Worm (Caenorhabditis elegans): ENCODE measurements around the gene R04B5.5.

R04B5.5 gene

DNA sequence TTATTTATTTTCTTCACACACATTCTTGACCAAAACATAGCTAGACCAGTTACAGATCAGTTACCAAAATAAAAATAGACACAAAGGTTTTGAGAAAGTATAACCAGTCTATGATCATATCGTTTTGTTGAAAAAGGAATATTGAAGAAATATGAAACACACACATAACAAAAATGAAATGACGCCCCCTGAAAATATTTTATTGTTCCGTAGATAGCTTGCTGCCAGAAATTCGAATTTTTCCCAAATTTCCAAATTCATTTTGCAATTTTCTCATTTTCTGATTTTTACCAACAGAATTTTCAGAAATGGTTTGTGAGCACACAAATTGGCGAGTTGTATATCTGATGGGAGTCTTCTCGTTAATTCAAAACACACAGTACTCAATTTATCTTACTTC is 11.8 kb upstream of the R04B5.5 start, which contains the start of gene F57A8.7:
TSS of gene F57A8.7 (plus strand) at position 301 of the 400 bp plus-strand sequence.
- TF ChIP-seq unc-62 (GFP tag; optimal IDR thresholded peaks at IDR 0.05): no peak

DNA sequence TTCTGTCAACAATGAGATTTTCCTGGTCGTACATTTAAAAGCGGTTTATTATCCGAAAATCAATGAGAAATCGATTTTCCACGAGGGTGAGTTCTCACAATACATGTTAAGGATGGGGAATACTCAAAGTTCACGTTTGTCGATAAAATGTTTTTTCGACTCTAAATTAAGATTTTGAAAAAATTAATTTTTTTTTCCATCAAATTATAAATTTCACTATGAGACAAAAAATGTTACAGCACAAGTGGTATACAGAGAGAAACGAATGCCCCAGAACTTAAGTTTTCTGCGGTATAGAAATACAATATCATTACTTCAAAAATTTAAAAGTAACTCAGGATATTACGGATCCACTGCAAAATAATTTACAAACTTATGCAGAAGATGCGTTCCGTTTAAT is 9.0 kb upstream of the R04B5.5 start, which contains the start of gene R04B5.1:
TSS of gene R04B5.1 (minus strand) at position 101 of the 400 bp plus-strand sequence.
- TF ChIP-seq unc-62 (GFP tag; optimal IDR thresholded peaks at IDR 0.05): no peak

DNA sequence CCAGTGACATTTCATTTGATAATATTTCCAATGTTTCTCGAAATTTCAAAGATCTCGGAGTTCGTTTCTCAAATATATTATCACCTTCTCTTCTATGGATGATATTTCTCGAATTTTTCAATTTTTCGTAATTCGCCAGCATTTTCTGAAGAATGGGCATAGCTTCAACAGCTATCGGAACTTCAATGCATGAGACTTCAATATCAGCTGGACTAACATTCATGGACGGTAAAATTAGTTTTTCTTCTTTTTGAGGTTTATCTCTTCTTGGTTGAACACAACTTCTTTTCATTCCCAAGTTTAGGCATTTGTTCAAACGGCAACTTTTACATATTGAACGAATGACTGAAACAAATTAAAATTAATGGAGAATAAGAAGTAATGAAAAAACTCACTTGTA is 6.4 kb upstream of the R04B5.5 start:
- no peak for TF ChIP-seq unc-62 (GFP tag; optimal IDR thresholded peaks at IDR 0.05)

DNA sequence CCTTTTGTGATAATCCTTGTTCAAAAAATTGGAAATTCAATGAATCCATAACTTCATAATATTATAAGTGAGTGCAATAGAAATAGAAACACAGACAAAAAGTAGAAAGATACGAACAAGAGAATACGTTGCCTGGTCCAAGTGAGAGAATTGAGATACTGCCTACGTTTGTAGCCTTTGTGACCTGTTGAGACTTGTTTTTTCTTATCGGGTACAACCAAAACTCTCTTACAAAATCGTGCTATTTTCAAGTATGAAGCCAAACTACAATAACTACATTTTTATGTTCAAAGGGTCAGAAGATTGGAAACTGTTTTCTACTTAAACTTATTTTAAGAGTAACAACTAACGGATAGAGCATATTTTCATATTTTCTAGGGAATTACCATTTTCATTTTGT is 5.6 kb upstream of the R04B5.5 start, which contains the start of gene nhr-205:
TSS of gene nhr-205 (minus strand) at position 141 of the 400 bp plus-strand sequence.
- TF ChIP-seq unc-62 (GFP tag; optimal IDR thresholded peaks at IDR 0.05): no peak

DNA sequence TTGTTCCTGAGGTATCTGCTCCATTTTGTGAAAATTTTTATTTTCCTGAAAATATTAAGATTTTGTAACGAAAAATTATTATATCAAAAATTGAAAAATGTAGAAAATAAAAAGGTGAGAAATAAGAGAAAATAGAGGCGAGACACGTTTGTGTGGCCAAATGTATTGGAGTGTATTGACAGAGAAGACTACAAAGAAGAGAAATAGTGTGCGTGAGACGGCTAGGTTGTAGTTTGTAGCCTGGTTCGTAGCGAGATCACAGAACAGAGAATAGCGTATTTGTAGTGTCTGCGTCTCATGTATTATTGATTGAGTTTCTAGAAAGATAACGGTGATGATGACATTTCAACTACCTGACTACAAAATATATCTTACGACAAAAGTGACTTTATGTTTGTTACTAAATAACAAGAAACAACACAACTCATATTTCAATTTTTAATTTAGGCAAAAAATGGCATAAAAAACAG is 3.2 kb upstream of the R04B5.5 start, which contains the start of gene nhr-12:
TSS of gene nhr-12 (minus strand) at position 51 of the 470 bp plus-strand sequence.
- no peak for TF ChIP-seq unc-62 (GFP tag; optimal IDR thresholded peaks at IDR 0.05)

DNA sequence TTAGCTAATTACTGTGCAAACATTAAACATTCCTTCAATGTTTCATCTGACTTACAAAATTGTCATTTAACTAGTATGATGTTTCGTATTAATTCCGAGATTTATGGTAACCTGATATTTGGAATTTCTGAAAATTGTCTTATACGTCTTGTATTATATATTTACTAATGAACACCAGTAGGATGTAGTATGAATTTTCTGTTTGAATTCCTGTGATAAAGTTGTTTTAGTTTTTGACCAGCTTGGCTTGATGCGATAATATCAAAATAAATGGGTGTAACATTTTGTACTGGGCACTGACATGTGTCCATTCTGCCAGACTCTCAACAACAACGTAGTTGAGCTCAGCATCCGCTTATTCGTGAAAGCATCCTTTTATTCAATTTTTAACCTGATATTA is 2.4 kb upstream of the R04B5.5 start, which contains the start of gene R04B5.6:
TSS of gene R04B5.6 (plus strand) at position 301 of the 400 bp plus-strand sequence.
- no peak for TF ChIP-seq unc-62 (GFP tag; optimal IDR thresholded peaks at IDR 0.05)

DNA sequence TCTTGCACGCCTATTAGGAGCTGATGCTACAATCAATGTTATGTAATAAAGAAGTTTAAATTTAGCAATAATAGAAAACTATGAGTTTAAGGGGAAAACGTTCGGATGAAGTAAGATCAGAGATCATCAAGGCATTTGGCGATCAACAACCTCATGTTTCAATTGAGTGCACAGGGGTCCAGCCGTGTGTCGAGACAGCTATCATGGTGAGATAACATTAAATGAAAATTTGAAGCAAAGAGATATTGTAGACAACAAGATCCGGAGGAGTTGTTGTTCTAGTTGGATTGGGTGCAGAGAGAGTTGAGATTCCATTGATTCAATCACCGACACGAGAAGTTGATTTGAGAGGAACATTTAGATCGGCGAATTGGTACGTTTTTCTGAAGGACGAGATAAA is 1.1 kb upstream of the R04B5.5 start:
- TF ChIP-seq unc-62 (GFP tag; optimal IDR thresholded peaks at IDR 0.05): no peak

DNA sequence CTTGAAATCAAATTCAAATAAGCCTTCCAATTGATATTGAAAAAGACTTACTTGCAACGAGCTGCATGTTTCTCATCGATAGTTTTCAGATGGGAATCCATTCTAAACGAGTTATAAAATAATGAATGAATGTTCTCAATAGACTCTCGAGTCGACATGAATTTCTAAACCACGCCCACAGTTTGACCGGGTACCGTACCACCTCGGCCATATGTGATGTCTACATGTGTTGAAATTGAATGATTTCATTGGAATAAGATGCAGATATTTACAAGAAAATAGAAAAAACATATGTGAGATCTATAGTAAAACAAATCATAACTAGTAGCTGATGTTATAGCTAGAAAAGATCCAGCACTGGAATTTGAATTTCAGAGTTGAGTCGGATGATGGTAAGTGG is 3.2 kb downstream of the R04B5.5 start, which contains the start of gene R04B5.7:
TSS of gene R04B5.7 (minus strand) at position 101 of the 400 bp plus-strand sequence.
- TF ChIP-seq unc-62 (GFP tag; optimal IDR thresholded peaks at IDR 0.05): no peak

DNA sequence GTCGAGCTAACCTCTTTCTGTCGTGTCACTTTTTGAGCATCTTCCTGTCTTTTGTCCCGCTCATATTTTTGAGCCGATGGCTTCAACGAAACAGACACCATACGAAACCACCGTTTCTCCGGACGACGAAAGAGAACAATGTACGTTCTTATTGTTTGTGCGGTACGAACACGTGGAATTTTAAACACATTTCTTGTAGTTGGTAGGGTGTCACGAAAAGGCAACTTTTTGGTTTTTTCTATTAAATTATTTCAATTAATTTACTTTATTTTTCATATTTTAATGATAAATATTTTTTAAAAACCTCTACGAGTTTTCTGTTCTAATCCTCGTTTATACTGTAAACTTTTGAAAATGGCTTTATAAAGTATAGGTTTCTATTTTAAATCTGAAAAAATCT is 3.9 kb downstream of the R04B5.5 start, which contains the start of gene R04B5.11:
TSS of gene R04B5.11 (minus strand) at position 101 of the 400 bp plus-strand sequence.
- TF ChIP-seq unc-62 (GFP tag; optimal IDR thresholded peaks at IDR 0.05): no peak

DNA sequence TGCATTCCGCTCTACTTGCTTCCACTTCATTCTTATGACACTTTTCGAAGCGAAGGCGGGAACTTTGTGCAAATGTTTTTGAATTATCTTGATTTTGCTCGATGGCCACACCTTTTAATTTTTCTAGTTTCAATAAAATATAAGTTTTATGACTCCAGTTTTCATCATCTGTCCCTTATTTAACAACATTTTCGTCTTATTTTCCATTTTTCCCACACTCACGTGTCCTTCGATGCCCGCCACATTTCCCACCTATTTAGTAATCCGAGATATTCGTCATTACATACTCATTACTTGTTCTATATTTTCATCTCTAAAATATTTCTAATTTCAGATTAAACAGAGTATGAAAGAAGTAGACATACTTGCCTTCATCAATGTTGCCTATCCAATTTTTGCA is 7.1 kb downstream of the R04B5.5 start, which contains the start of gene srd-49:
TSS of gene srd-49 (plus strand) at position 301 of the 400 bp plus-strand sequence.
- no peak for TF ChIP-seq unc-62 (GFP tag; optimal IDR thresholded peaks at IDR 0.05)

DNA sequence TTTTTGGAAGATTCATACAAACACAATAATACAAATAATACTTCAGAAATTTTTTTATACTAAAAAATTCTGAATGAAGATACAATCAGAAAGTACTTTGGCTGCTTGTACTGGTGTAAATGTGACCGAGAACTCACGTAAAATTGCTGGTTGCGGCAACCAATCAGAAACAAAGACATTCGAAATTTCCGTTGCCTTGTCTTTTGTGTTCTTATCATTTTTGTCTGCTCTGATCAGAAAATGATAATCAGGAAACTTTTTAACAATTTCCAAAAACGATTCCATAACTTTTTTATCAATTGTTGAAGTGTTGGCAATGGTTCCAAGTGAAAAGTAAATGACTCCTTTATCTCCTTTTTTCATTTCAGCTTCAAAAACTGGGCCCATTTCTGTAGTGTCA is 9.7 kb downstream of the R04B5.5 start:
- TF ChIP-seq unc-62 (GFP tag; optimal IDR thresholded peaks at IDR 0.05): no peak

DNA sequence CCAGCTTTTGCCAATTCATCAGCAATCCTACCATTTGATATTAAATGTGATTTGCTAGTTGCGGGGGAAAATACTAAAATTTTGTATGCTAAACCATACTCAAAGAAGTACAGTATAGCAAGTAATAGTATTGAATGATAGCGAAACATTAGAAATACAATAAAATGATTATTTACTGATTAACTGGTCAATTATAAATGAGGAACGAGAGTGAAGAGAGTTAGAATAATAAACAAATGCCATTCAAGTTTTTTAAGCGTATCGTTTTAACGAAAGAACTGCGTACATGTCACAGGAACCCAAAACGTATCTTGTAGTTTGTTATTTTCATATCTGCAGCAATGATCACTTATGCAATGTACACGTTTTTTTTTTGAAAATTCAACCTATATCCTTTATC is 11.1 kb downstream of the R04B5.5 start, which contains the start of gene ugt-47:
TSS of gene ugt-47 (minus strand) at position 169 of the 400 bp plus-strand sequence.
- TF ChIP-seq unc-62 (GFP tag; optimal IDR thresholded peaks at IDR 0.05): no peak

DNA sequence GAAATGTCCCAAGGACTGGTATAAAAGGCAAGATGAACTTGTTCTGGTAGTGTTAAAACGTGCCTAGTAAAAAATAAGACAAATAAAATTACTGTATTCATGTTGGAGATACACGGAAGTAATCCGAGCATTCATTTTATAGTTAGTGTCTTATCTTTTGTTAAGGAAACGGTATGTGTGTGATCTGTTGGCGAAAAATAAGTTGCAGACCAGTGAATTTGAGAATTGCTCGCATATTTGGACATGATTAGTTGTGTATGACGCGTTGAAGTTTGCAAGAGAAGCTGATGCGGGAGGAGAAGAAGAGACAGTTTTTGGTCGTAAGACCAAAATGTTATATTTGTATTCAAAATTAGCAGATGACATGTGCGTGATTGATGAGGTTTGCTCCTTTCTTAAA is 14.6 kb downstream of the R04B5.5 start, which contains the start of gene C08B6.14:
TSS of gene C08B6.14 (minus strand) at position 101 of the 400 bp plus-strand sequence.
- no peak for TF ChIP-seq unc-62 (GFP tag; optimal IDR thresholded peaks at IDR 0.05)

DNA sequence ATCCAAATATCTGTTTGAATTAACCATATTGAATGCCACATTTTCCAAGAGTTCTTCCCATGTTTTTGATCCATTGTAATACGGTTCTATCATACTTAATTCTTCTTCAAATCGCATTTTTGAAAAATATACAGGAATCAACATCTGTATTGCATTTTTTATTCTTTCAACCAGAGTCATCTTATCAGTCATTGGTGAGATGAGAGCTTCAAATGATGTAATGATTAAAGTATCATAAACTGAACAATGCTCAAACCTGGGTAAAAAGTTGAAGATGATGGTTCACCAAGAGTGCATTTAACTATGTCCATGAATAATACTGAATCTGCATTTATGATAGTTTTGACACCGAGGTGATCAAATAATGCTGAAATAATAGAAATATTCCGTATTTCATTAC is 16.5 kb downstream of the R04B5.5 start:
- no peak for TF ChIP-seq unc-62 (GFP tag; optimal IDR thresholded peaks at IDR 0.05)

DNA sequence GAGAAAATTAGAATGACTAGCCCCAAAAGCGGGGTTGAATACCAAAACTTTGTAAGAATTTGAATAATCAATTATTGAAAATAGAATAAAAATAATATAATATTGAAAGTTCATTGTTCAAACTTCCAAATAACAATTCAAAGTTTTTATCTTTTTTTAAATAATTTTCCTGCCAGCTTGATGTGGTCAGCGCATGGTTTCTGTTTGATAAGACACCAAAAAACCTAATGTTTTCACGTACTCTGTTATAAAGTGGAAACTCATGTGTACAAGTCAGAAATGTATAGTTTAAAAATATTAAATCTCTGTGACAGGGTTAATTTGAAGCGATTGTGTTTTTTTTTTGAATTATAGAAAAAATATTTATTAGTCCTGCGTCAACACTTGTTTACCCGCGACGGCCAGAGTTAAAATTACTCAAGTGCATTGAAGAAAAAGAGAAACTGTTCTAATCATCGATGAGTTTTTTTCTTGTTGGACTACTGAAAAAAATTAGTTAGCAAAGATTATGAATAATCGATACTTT is 17.6 kb downstream of the R04B5.5 start, which contains the start of gene ugt-17:
TSS of gene ugt-17 (minus strand) at position 180 of the 526 bp plus-strand sequence.
- no peak for TF ChIP-seq unc-62 (GFP tag; optimal IDR thresholded peaks at IDR 0.05)

DNA sequence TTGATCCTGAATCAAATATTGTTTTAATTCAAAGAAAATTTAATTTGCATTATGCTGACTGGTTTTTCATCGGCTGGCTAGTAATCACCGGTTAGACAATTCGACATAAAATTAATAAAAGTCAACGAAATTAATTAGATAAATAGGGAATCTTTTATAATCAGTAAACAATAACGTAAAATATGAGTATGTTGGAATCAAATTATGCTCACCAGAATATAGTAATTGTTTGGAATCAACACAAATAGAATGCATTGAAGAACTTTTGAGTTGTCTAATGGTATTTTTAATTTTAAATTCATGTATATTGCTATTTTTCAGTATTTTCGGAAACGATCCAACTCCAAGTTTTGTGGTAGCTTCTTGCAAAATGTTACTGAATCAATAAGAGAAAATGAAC is 18.1 kb downstream of the R04B5.5 start, which contains the start of gene C08B6.2:
TSS of gene C08B6.2 (plus strand) at position 301 of the 400 bp plus-strand sequence.
- no peak for TF ChIP-seq unc-62 (GFP tag; optimal IDR thresholded peaks at IDR 0.05)

DNA sequence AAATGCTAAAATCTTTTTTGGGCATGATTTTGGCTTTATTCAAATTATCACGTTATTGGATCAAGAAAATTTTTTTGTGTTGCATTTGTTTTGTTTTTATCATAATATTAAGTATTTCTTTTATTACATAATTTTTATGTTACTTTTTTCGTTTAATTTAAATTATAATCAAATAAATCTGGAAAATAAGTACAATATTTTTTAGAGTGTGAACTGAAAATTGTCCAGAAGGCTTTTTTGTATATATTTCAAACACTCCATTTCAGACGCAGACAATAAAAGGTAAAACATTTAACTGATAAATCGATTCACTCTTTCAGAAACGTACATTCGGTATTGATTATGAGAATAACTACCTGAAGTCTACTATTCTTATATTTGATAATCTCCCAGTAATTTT is 20.0 kb downstream of the R04B5.5 start, which contains the start of gene C08B6.11:
TSS of gene C08B6.11 (plus strand) at position 301 of the 400 bp plus-strand sequence.
- no peak for TF ChIP-seq unc-62 (GFP tag; optimal IDR thresholded peaks at IDR 0.05)

Measured in whole organism, dauer.